Worm (Caenorhabditis elegans) whole organism, L4 larva: ENCODE data around the gene E02A10.4.

ENCODE experiments used
- ZK546.5 ChIP-seq, 2 experiments: sonication (generic microtip); optimal IDR thresholded peaks; 2 replicates each; lab custom pipeline; 2017; ENCODE audit warnings: missing biosample characterization in 2 of 2, missing genetic modification characterization in 2 of 2
- ama-1 ChIP-seq: fragments of 150-350 bp; optimal IDR thresholded peaks from 2 replicates; lab custom pipeline; 2014; ENCODE audit warnings: inconsistent platforms, mixed read lengths
- hmg-1.1 ChIP-seq: fragments of 200-800 bp; sonication (Bioruptor generic); IDR thresholded peaks from 2 replicates; pipeline ENCODE4 v1.3.6; 2022; ENCODE audit warnings: missing genetic modification reagents, missing genetic modification characterization, missing compliant biosample characterization
- lin-38 ChIP-seq: fragments of 200-800 bp; sonication (Bioruptor generic); IDR thresholded peaks from 2 replicates; pipeline ENCODE4 v1.3.6; 2022; ENCODE audit warnings: missing genetic modification reagents, missing genetic modification characterization, missing compliant biosample characterization
- lsy-2 ChIP-seq, 2 experiments: fragments of 150-350 bp in 1 of 2; sonication (generic microtip) in 1 of 2; optimal IDR thresholded peaks; 2 replicates each; lab custom pipeline; 2014 to 2017; ENCODE audit warnings: missing biosample characterization in 2 of 2, missing genetic modification characterization in 2 of 2
- nhr-25 ChIP-seq: sonication (generic microtip); optimal IDR thresholded peaks from 2 replicates; lab custom pipeline; 2017; ENCODE audit warnings: missing genetic modification characterization, mild to moderate bottlenecking, missing compliant biosample characterization, antibody characterized with exemption, moderate library complexity, borderline replicate concordance; ENCODE audit not compliant: insufficient read depth
- nhr-28 ChIP-seq: fragments of 150-350 bp; optimal IDR thresholded peaks from 2 replicates; lab custom pipeline; 2014; ENCODE audit warnings: missing biosample characterization, missing genetic modification characterization
- pqm-1 ChIP-seq: sonication (generic microtip); optimal IDR thresholded peaks from 2 replicates; lab custom pipeline; 2017; ENCODE audit warnings: missing biosample characterization, missing genetic modification characterization
- unc-62 ChIP-seq, 3 experiments: fragments of 150-350 bp in 1 of 3; sonication (generic microtip); optimal IDR thresholded peaks in 2 of 3; peaks in 1 of 3; 1 replicate in 1 of 3; 2 replicates in 2 of 3; lab custom pipeline; 2014 to 2017; ENCODE audit warnings: missing biosample characterization in 3 of 3, missing genetic modification characterization in 3 of 3, missing genetic modification reagents in 3 of 3, missing genotype in 1 of 3

DNA sequence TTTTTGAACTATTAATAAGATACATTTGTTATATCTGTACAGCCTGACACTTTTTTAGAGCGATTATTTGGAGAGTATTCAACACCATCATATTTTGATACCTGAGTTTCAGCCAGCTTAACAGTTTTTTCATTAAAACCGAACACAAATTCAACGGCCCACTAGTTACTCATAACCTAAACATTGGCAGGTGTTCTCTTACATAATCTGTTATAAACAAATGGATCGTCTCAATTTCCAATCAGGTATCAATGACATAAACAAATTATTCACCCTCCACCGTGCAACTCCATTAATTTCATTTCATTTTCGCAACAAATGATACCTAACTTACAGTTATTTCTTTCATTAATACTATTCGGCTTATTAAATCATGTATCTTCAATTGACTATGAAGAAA lies 43.3 kb upstream of the E02A10.4 start, which contains the start of gene cubn-1:
- TF ChIP-seq ZK546.5 (tag; optimal IDR thresholded peaks at IDR 0.05; lab: Kevin White, UChicago) (no peak), nhr-25 (no peak), pqm-1 (no peak), nhr-28 (tag; lab: Kevin White, UChicago) (no peak), lin-38 (GFP tag; lab: Robert Waterston, UW) (no peak), hmg-1.1 (GFP tag; lab: Robert Waterston, UW) (no peak), lsy-2 (tag; optimal IDR thresholded peaks at IDR 0.05; lab: Kevin White, UChicago) (no peak), ama-1 (lab: Kevin White, UChicago) (no peak), unc-62 (GFP tag; optimal IDR thresholded peaks at IDR 0.05 in 1 of 2; lab: Kevin White, UChicago) (no peak), unc-62 (tag; optimal IDR thresholded peaks at IDR 0.05; lab: Kevin White, UChicago) (no peak)
